Fruit fly (Drosophila melanogaster) whole organism, embryonic: ENCODE measurements around the gene CG10068.

Experiments
- B-H2 ChIP-seq: fragments of 200-800 bp; sonication (Bioruptor generic); optimal IDR thresholded peaks from 2 replicates; lab custom pipeline; 2018; ENCODE audit warnings: missing biosample characterization, mild to moderate bottlenecking, missing genetic modification characterization
- CG10462 ChIP-seq: fragments of 200-800 bp; sonication (Bioruptor generic); optimal IDR thresholded peaks from 2 replicates; lab custom pipeline; 2016; ENCODE audit warnings: missing biosample characterization, missing genetic modification characterization
- CG11398 ChIP-seq: fragments of 200-800 bp; sonication (Bioruptor generic); optimal IDR thresholded peaks from 2 replicates; lab custom pipeline; 2016; ENCODE audit warnings: missing biosample characterization, missing genetic modification characterization
- CG1233 ChIP-seq: fragments of 200-800 bp; sonication (Bioruptor generic); optimal IDR thresholded peaks from 4 replicates; lab custom pipeline; 2018; ENCODE audit warnings: missing biosample characterization, mild to moderate bottlenecking, missing genetic modification characterization
- CG12942 ChIP-seq: fragments of 200-800 bp; sonication (Bioruptor generic); optimal IDR thresholded peaks from 3 replicates; lab custom pipeline; 2016; ENCODE audit warnings: missing biosample characterization, missing genetic modification characterization
- CG1529 ChIP-seq: fragments of 200-800 bp; sonication (Bioruptor generic); optimal IDR thresholded peaks from 3 replicates; lab custom pipeline; 2018; ENCODE audit warnings: missing biosample characterization, missing genetic modification characterization
- CG17328 ChIP-seq: fragments of 200-800 bp; sonication (Bioruptor generic); IDR thresholded peaks from 2 replicates; pipeline ENCODE4 v1.3.6; 2022; ENCODE audit warnings: missing biosample characterization, missing genetic modification characterization
- CG17829 ChIP-seq: fragments of 200-800 bp; optimal IDR thresholded peaks from 2 replicates; lab custom pipeline; 2019; ENCODE audit warnings: missing biosample characterization, mild to moderate bottlenecking, missing genetic modification characterization, moderate library complexity
- CG3281 ChIP-seq: fragments of 200-800 bp; sonication (Bioruptor generic); optimal IDR thresholded peaks from 3 replicates; lab custom pipeline; 2017; ENCODE audit warnings: missing biosample characterization, mild to moderate bottlenecking, missing genetic modification characterization
- CG3407 ChIP-seq: fragments of 200-800 bp; sonication (Bioruptor generic); optimal IDR thresholded peaks from 2 replicates; lab custom pipeline; 2018; ENCODE audit warnings: missing biosample characterization, mild to moderate bottlenecking, missing genetic modification characterization
- CG6854 ChIP-seq: fragments of 200-800 bp; sonication (Bioruptor generic); optimal IDR thresholded peaks from 3 replicates; lab custom pipeline; 2017; ENCODE audit warnings: missing biosample characterization, mild to moderate bottlenecking, missing genetic modification characterization
- CG7357 ChIP-seq: fragments of 200-800 bp; sonication (Bioruptor generic); IDR thresholded peaks from 3 replicates; pipeline ENCODE4 v1.3.6; 2022; ENCODE audit warnings: missing biosample characterization, missing genetic modification characterization
- CG7839 ChIP-seq: fragments of 200-800 bp; sonication (Bioruptor generic); optimal IDR thresholded peaks from 3 replicates; lab custom pipeline; 2018; ENCODE audit warnings: missing biosample characterization, mild to moderate bottlenecking, missing genetic modification characterization, moderate library complexity
- CG7987 ChIP-seq: fragments of 200-800 bp; sonication (Bioruptor generic); optimal IDR thresholded peaks from 2 replicates; lab custom pipeline; 2018; ENCODE audit warnings: missing biosample characterization, mild to moderate bottlenecking, missing genetic modification characterization, moderate library complexity
- CG8281 ChIP-seq: fragments of 200-800 bp; sonication (Bioruptor generic); optimal IDR thresholded peaks from 2 replicates; lab custom pipeline; 2018; ENCODE audit warnings: missing biosample characterization, mild to moderate bottlenecking, missing genetic modification characterization, moderate library complexity
- CG8944 ChIP-seq: fragments of 200-800 bp; sonication (Bioruptor generic); optimal IDR thresholded peaks from 3 replicates; lab custom pipeline; 2016; ENCODE audit warnings: missing biosample characterization, missing genetic modification characterization
- CG9797 ChIP-seq: fragments of 200-800 bp; sonication (Bioruptor generic); optimal IDR thresholded peaks from 3 replicates; lab custom pipeline; 2018; ENCODE audit warnings: missing biosample characterization, mild to moderate bottlenecking, missing genetic modification characterization
- Dip2 ChIP-seq: fragments of 200-800 bp; sonication (Bioruptor generic); IDR thresholded peaks from 2 replicates; pipeline ENCODE4 v1.3.6; 2022; ENCODE audit warnings: missing biosample characterization, missing genetic modification characterization
- Doc3 ChIP-seq: fragments of 200-800 bp; sonication (Bioruptor generic); IDR thresholded peaks from 3 replicates; pipeline ENCODE4 v1.3.6; 2022; ENCODE audit warnings: missing biosample characterization, missing genetic modification characterization; ENCODE audit not compliant: partially characterized antibody
- ERR ChIP-seq: fragments of 200-800 bp; sonication (Bioruptor generic); optimal IDR thresholded peaks from 2 replicates; lab custom pipeline; 2016; ENCODE audit warnings: missing biosample characterization, missing genetic modification characterization
- Ets65A ChIP-seq: fragments of 200-800 bp; sonication (Bioruptor generic); peaks from one replicate; lab custom pipeline; 2016; ENCODE audit warnings: missing biosample characterization, missing genetic modification characterization
- Fer2 ChIP-seq: fragments of 200-800 bp; sonication (Bioruptor generic); optimal IDR thresholded peaks from 2 replicates; lab custom pipeline; 2018; ENCODE audit warnings: missing biosample characterization, mild to moderate bottlenecking, missing genetic modification characterization, moderate library complexity
- HLH54F ChIP-seq: fragments of 200-800 bp; sonication (Bioruptor generic); optimal IDR thresholded peaks from 3 replicates; lab custom pipeline; 2016; ENCODE audit warnings: missing biosample characterization, missing genetic modification characterization
- Hsf ChIP-seq: fragments of 200-800 bp; sonication (Bioruptor generic); optimal IDR thresholded peaks from 3 replicates; lab custom pipeline; 2016; ENCODE audit warnings: missing biosample characterization, missing genetic modification characterization
- Lim3 ChIP-seq: fragments of 200-800 bp; sonication (Bioruptor generic); IDR thresholded peaks from 2 replicates; pipeline ENCODE4 v1.3.6; 2022; ENCODE audit warnings: missing biosample characterization, missing genetic modification characterization
- MESR4 ChIP-seq: fragments of 200-800 bp; sonication (Bioruptor generic); optimal IDR thresholded peaks from 2 replicates; lab custom pipeline; 2018; ENCODE audit warnings: missing biosample characterization, mild to moderate bottlenecking, missing genetic modification characterization, moderate library complexity
- Med ChIP-seq: fragments of 200-800 bp; sonication (Bioruptor generic); peaks from one replicate; lab custom pipeline; 2016; ENCODE audit warnings: missing biosample characterization, missing genetic modification characterization, mild to moderate bottlenecking, inconsistent platforms, moderate library complexity
- Nf-YC ChIP-seq: fragments of 200-800 bp; optimal IDR thresholded peaks from 3 replicates; lab custom pipeline; 2019; ENCODE audit warnings: missing biosample characterization, mild to moderate bottlenecking, missing genetic modification characterization, moderate library complexity
- Opbp ChIP-seq: fragments of 200-800 bp; sonication (Bioruptor generic); IDR thresholded peaks from 3 replicates; pipeline ENCODE4 v1.3.6; 2022; ENCODE audit warnings: missing biosample characterization, missing genetic modification characterization; ENCODE audit not compliant: partially characterized antibody
- Rx ChIP-seq: fragments of 200-800 bp; sonication (Bioruptor generic); IDR thresholded peaks from 2 replicates; pipeline ENCODE4 v1.3.6; 2022; ENCODE audit warnings: missing biosample characterization, missing genetic modification characterization
- amos ChIP-seq: fragments of 200-800 bp; sonication (Bioruptor generic); IDR thresholded peaks from 2 replicates; pipeline ENCODE4 v1.3.6; 2022; ENCODE audit warnings: missing biosample characterization, missing genetic modification characterization; ENCODE audit not compliant: partially characterized antibody
- ara ChIP-seq: fragments of 200-800 bp; sonication (Bioruptor generic); IDR thresholded peaks from 2 replicates; pipeline ENCODE4 v1.3.6; 2022; ENCODE audit warnings: missing biosample characterization, missing genetic modification characterization
- bab2 ChIP-seq: fragments of 200-800 bp; sonication (Bioruptor generic); optimal IDR thresholded peaks from 2 replicates; lab custom pipeline; 2016; ENCODE audit warnings: missing biosample characterization, missing genetic modification characterization
- caup ChIP-seq: fragments of 200-800 bp; sonication (Bioruptor generic); optimal IDR thresholded peaks from 3 replicates; lab custom pipeline; 2017; ENCODE audit warnings: missing biosample characterization, mild to moderate bottlenecking, missing genetic modification characterization, moderate library complexity; ENCODE audit not compliant: severe bottlenecking
- chif ChIP-seq, 2 experiments: fragments of 200-800 bp; sonication (Bioruptor generic); optimal IDR thresholded peaks; 3 replicates each; lab custom pipeline; 2016; ENCODE audit warnings: missing biosample characterization in 2 of 2, missing genetic modification characterization in 2 of 2
- croc ChIP-seq: fragments of 200-800 bp; sonication (Bioruptor generic); conservative IDR thresholded peaks from 3 replicates; pipeline ENCODE4 v1.3.6; 2022; ENCODE audit warnings: missing biosample characterization, missing genetic modification characterization
- dati ChIP-seq: fragments of 200-800 bp; sonication (Bioruptor generic); IDR thresholded peaks from 2 replicates; pipeline ENCODE4 v1.3.6; 2022; ENCODE audit warnings: missing biosample characterization, missing genetic modification characterization
- dmrt11E ChIP-seq: fragments of 200-800 bp; sonication (Bioruptor generic); optimal IDR thresholded peaks from 3 replicates; lab custom pipeline; 2018; ENCODE audit warnings: missing biosample characterization, mild to moderate bottlenecking, missing genetic modification characterization, moderate library complexity
- ems ChIP-seq: fragments of 200-800 bp; sonication (Bioruptor generic); optimal IDR thresholded peaks from 3 replicates; lab custom pipeline; 2016; ENCODE audit warnings: missing biosample characterization, missing genetic modification characterization
- grau ChIP-seq: fragments of 200-800 bp; optimal IDR thresholded peaks from 3 replicates; lab custom pipeline; 2019; ENCODE audit warnings: missing biosample characterization, mild to moderate bottlenecking, missing genetic modification characterization, moderate library complexity
- h ChIP-seq: fragments of >200 bp; optimal IDR thresholded peaks from 2 replicates; lab custom pipeline; 2017
- hth ChIP-seq: fragments of >200 bp; optimal IDR thresholded peaks from 2 replicates; lab custom pipeline; 2017; ENCODE audit warnings: inconsistent platforms
- inv ChIP-seq: fragments of 200-800 bp; sonication (Bioruptor generic); IDR thresholded peaks from 2 replicates; pipeline ENCODE4 v1.3.6; 2022; ENCODE audit warnings: missing biosample characterization, missing genetic modification characterization; ENCODE audit not compliant: partially characterized antibody
- jigr1 ChIP-seq: fragments of 200-800 bp; sonication (Bioruptor generic); IDR thresholded peaks from 3 replicates; pipeline ENCODE4 v1.3.6; 2022; ENCODE audit warnings: missing biosample characterization, missing genetic modification characterization
- jing ChIP-seq: fragments of 200-800 bp; sonication (Bioruptor generic); optimal IDR thresholded peaks from 2 replicates; lab custom pipeline; 2018; ENCODE audit warnings: missing biosample characterization, mild to moderate bottlenecking, missing genetic modification characterization
- nmo ChIP-seq: fragments of 200-800 bp; sonication (Bioruptor generic); optimal IDR thresholded peaks from 2 replicates; lab custom pipeline; 2018; ENCODE audit warnings: missing biosample characterization, mild to moderate bottlenecking, missing genetic modification characterization, moderate library complexity
- org-1 ChIP-seq: fragments of 200-800 bp; sonication (Bioruptor generic); optimal IDR thresholded peaks from 2 replicates; lab custom pipeline; 2017; ENCODE audit warnings: missing biosample characterization, missing genetic modification characterization
- otp ChIP-seq: fragments of 200-800 bp; sonication (Bioruptor generic); IDR thresholded peaks from 3 replicates; pipeline ENCODE4, ENCODE4 v1.3.6; 2022; ENCODE audit warnings: missing biosample characterization, missing genetic modification characterization
- row ChIP-seq: fragments of 200-800 bp; sonication (Bioruptor generic); IDR thresholded peaks from 3 replicates; pipeline ENCODE4 v1.3.6; 2022; ENCODE audit warnings: missing biosample characterization, missing genetic modification characterization
- sc ChIP-seq, 3 experiments: fragments of >200 bp in 2 of 3; fragments of 200-800 bp in 1 of 3; sonication (Bioruptor generic) in 1 of 3; optimal IDR thresholded peaks; 2 replicates in 2 of 3; 3 replicates in 1 of 3; lab custom pipeline; 2017; ENCODE audit warnings: mild to moderate bottlenecking in 1 of 3, missing biosample characterization in 1 of 3, missing genetic modification characterization in 1 of 3, missing genetic modification reagents in 1 of 3
- tap ChIP-seq: fragments of 200-800 bp; optimal IDR thresholded peaks from 3 replicates; lab custom pipeline; 2019; ENCODE audit warnings: missing biosample characterization, mild to moderate bottlenecking, missing genetic modification characterization, moderate library complexity
- tll ChIP-seq, 2 experiments: fragments of 200-800 bp in 1 of 2; fragments of >200 bp in 1 of 2; sonication (Bioruptor generic) in 1 of 2; optimal IDR thresholded peaks; 2 replicates each; lab custom pipeline; 2017 to 2019; ENCODE audit warnings: missing biosample characterization in 2 of 2, missing genetic modification characterization in 2 of 2, mild to moderate bottlenecking in 1 of 2, moderate library complexity in 1 of 2

Gene CG10068

DNA sequence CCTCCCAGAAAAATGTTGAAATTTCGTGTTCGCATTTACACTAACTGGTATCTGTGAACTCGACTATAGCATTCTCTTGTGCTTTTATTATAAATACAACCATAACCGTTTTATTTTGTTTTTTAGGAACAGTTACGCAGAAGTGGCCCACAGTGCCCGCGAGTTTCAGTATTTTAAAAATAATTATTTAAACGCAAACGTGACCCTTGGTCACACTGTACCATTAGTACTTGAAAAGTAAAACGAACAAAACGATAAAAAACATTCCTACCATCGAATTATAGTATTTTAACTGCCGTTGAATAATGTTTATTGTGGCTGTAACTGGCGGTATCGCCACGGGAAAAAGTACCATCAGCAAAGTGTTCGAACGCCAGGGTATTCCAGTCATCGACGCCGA is 45.9 kb downstream of the CG10068 start, which contains the start of gene Dpck (continued):
- TF ChIP-seq Opbp (no peak), CG7839 (tag; lab: Kevin White, UChicago) (peak; percentile 8), Doc3 (GFP tag; lab: Robert Waterston, UW) (no peak), CG17829 (tag; lab: Kevin White, UChicago) (peak; percentile 38), CG6854 (GFP tag; lab: Kevin White, UChicago) (peak; percentile 1), hth (lab: Kevin White, UChicago) (no peak), B-H2 (GFP tag; lab: Kevin White, UChicago) (peak; percentile 22), jigr1 (no peak), amos (no peak), inv (GFP tag; lab: Robert Waterston, UW) (no peak), otp (GFP tag; lab: Robert Waterston, UW) (no peak), tll (GFP tag; optimal IDR thresholded peaks at IDR 0.05; lab: Kevin White, UChicago) (no peak), h (lab: Kevin White, UChicago) (no peak), CG7987 (GFP tag; lab: Kevin White, UChicago) (no peak), CG11398 (GFP tag; lab: Kevin White, UChicago) (peak; percentile 28), ems (peak; percentile 38), CG3281 (GFP tag; lab: Kevin White, UChicago) (peak; percentile 1), bab2 (GFP tag; lab: Kevin White, UChicago) (peak; percentile 7), CG12942 (GFP tag; lab: Kevin White, UChicago) (no peak), ERR (GFP tag; lab: Kevin White, UChicago) (no peak), croc (GFP tag; lab: Robert Waterston, UW) (no peak), Hsf (GFP tag; lab: Kevin White, UChicago) (peak; percentile 25), HLH54F (GFP tag; lab: Kevin White, UChicago) (no peak), Lim3 (GFP tag; lab: Robert Waterston, UW) (no peak), CG10462 (GFP tag; lab: Kevin White, UChicago) (no peak), nmo (GFP tag; lab: Kevin White, UChicago) (peak; percentile 21), CG1529 (GFP tag; lab: Kevin White, UChicago) (no peak), dati (no peak), CG9797 (GFP tag; lab: Kevin White, UChicago) (peak; percentile 76), Dip2 (no peak), CG17328 (no peak), caup (GFP tag; lab: Kevin White, UChicago) (peak; percentile 17), CG8281 (no peak), Med (GFP tag; lab: Kevin White, UChicago) (peak; percentile 80), grau (peak; percentile 33), CG8944 (no peak), Fer2 (tag; lab: Kevin White, UChicago) (no peak), dmrt11E (tag; lab: Kevin White, UChicago) (no peak), Nf-YC (peak; percentile 28), Rx (GFP tag; lab: Robert Waterston, UW) (no peak), CG7357 (no peak), MESR4 (GFP tag; lab: Kevin White, UChicago) (peak; percentile 81), Ets65A (peak; percentile 95), chif (GFP tag; optimal IDR thresholded peaks at IDR 0.05; lab: Kevin White, UChicago) (no peak), org-1 (no peak), CG3407 (GFP tag; lab: Kevin White, UChicago) (no peak), tap (no peak), row (GFP tag; lab: Robert Waterston, UW) (peak; percentile 85), sc (optimal IDR thresholded peaks at IDR 0.05; lab: Kevin White, UChicago) (no peak), sc (GFP tag; optimal IDR thresholded peaks at IDR 0.05; lab: Kevin White, UChicago) (no peak), ara (no peak), CG1233 (GFP tag; lab: Kevin White, UChicago) (peak; percentile 16), jing (no peak)
